Fruit fly (Drosophila melanogaster) whole organism, prepupa: Measurements from ENCODE around the gene CG44006.

Experiments used
- Blimp-1 ChIP-seq: fragments of 200-800 bp; sonication (Bioruptor generic); optimal IDR thresholded peaks from 3 replicates; lab custom pipeline; 2017; ENCODE audit warnings: missing biosample characterization, missing genetic modification characterization, mild to moderate bottlenecking, moderate library complexity, missing genetic modification reagents
- CG10631 ChIP-seq: fragments of 200-800 bp; sonication (Bioruptor generic); optimal IDR thresholded peaks from 2 replicates; lab custom pipeline; 2016; ENCODE audit warnings: missing biosample characterization, missing genetic modification characterization
- CG11294 ChIP-seq: fragments of 200-800 bp; sonication (Bioruptor generic); IDR thresholded peaks from 2 replicates; pipeline ENCODE4 v1.3.6; 2022; ENCODE audit warnings: missing biosample characterization, missing genetic modification characterization
- CG11762 ChIP-seq: fragments of 200-800 bp; sonication (Bioruptor generic); optimal IDR thresholded peaks from 3 replicates; lab custom pipeline; 2016; ENCODE audit warnings: missing biosample characterization, missing genetic modification characterization; ENCODE audit not compliant: insufficient read depth
- CG11902 ChIP-seq: fragments of 200-800 bp; sonication (Bioruptor generic); optimal IDR thresholded peaks from 3 replicates; lab custom pipeline; 2016; ENCODE audit warnings: missing biosample characterization, missing genetic modification characterization
- CG15336 ChIP-seq: fragments of 200-800 bp; sonication (Bioruptor generic); IDR thresholded peaks from 2 replicates; pipeline ENCODE4 v1.3.6; 2022; ENCODE audit warnings: missing biosample characterization, missing genetic modification characterization
- CG1621 ChIP-seq: fragments of 200-800 bp; sonication (Bioruptor generic); optimal IDR thresholded peaks from 3 replicates; lab custom pipeline; 2018; ENCODE audit warnings: missing biosample characterization, mild to moderate bottlenecking, missing genetic modification characterization
- CG16779 ChIP-seq: fragments of 200-800 bp; sonication (Bioruptor generic); optimal IDR thresholded peaks from 3 replicates; lab custom pipeline; 2017; ENCODE audit warnings: missing biosample characterization, mild to moderate bottlenecking, missing genetic modification characterization
- CG31627 ChIP-seq: fragments of 200-800 bp; sonication (Bioruptor generic); optimal IDR thresholded peaks from 3 replicates; lab custom pipeline; 2016; ENCODE audit warnings: missing biosample characterization, missing genetic modification characterization
- CG32006 ChIP-seq: fragments of 200-800 bp; sonication (Bioruptor generic); optimal IDR thresholded peaks from 3 replicates; lab custom pipeline; 2017; ENCODE audit warnings: missing biosample characterization, mild to moderate bottlenecking, missing genetic modification characterization
- CG34406 ChIP-seq: fragments of 200-800 bp; sonication (Bioruptor generic); optimal IDR thresholded peaks from 3 replicates; lab custom pipeline; 2016; ENCODE audit warnings: missing biosample characterization, missing genetic modification characterization
- CG4318 ChIP-seq: fragments of 200-800 bp; sonication (Bioruptor generic); optimal IDR thresholded peaks from 3 replicates; lab custom pipeline; 2017; ENCODE audit warnings: missing biosample characterization, mild to moderate bottlenecking, missing genetic modification characterization
- CG6163 ChIP-seq: fragments of 200-800 bp; sonication (Bioruptor generic); IDR thresholded peaks from 3 replicates; pipeline ENCODE4 v1.3.6; 2022; ENCODE audit warnings: missing biosample characterization, missing genetic modification characterization
- CG6276 ChIP-seq: fragments of 200-800 bp; sonication (Bioruptor generic); optimal IDR thresholded peaks from 2 replicates; lab custom pipeline; 2017; ENCODE audit warnings: missing biosample characterization, mild to moderate bottlenecking, missing genetic modification characterization
- CG6854 ChIP-seq: fragments of 200-800 bp; sonication (Bioruptor generic); optimal IDR thresholded peaks from 2 replicates; lab custom pipeline; 2017; ENCODE audit warnings: missing biosample characterization, mild to moderate bottlenecking, missing genetic modification characterization
- CG8119 ChIP-seq: fragments of 200-800 bp; sonication (Bioruptor generic); IDR thresholded peaks from 3 replicates; pipeline ENCODE4 v1.3.6; 2022; ENCODE audit warnings: missing biosample characterization, missing genetic modification characterization
- CG8319 ChIP-seq: fragments of 200-800 bp; sonication (Bioruptor generic); optimal IDR thresholded peaks from 3 replicates; lab custom pipeline; 2016; ENCODE audit warnings: missing biosample characterization, missing genetic modification characterization
- CG9139 ChIP-seq: fragments of 200-800 bp; sonication (Bioruptor generic); optimal IDR thresholded peaks from 3 replicates; lab custom pipeline; 2017; ENCODE audit warnings: missing biosample characterization, mild to moderate bottlenecking, missing genetic modification characterization
- Eip78C ChIP-seq: fragments of 200-800 bp; sonication (Bioruptor generic); peaks from one replicate; lab custom pipeline; 2016; ENCODE audit warnings: missing biosample characterization, missing genetic modification characterization
- Eip93F ChIP-seq: fragments of 200-800 bp; sonication (Bioruptor generic); optimal IDR thresholded peaks from 2 replicates; lab custom pipeline; 2016; ENCODE audit warnings: missing biosample characterization, mild to moderate bottlenecking, missing genetic modification characterization
- Ets96B ChIP-seq: fragments of 200-800 bp; optimal IDR thresholded peaks from 2 replicates; lab custom pipeline; 2019; ENCODE audit warnings: missing biosample characterization, mild to moderate bottlenecking, missing genetic modification characterization, moderate library complexity
- Gug ChIP-seq: fragments of 200-800 bp; sonication (Bioruptor generic); IDR thresholded peaks from 2 replicates; pipeline ENCODE4 v1.3.6; 2022; ENCODE audit warnings: missing biosample characterization, missing genetic modification characterization
- Hr39 ChIP-seq: fragments of 200-800 bp; sonication (Bioruptor generic); optimal IDR thresholded peaks from 2 replicates; lab custom pipeline; 2016; ENCODE audit warnings: missing biosample characterization, missing genetic modification characterization
- Hr4 ChIP-seq: fragments of 200-800 bp; sonication (Bioruptor generic); optimal IDR thresholded peaks from 3 replicates; lab custom pipeline; 2016; ENCODE audit warnings: missing biosample characterization, missing genetic modification characterization
- Lpt ChIP-seq: fragments of 200-800 bp; sonication (Bioruptor generic); optimal IDR thresholded peaks from 3 replicates; lab custom pipeline; 2016; ENCODE audit warnings: missing biosample characterization, missing genetic modification characterization
- Met ChIP-seq: fragments of 200-800 bp; sonication (Bioruptor generic); optimal IDR thresholded peaks from 3 replicates; lab custom pipeline; 2016; ENCODE audit warnings: missing biosample characterization, missing genetic modification characterization
- Smox ChIP-seq: fragments of 200-800 bp; sonication (Bioruptor generic); optimal IDR thresholded peaks from 3 replicates; lab custom pipeline; 2016; ENCODE audit warnings: missing biosample characterization, missing genetic modification characterization
- Sox14 ChIP-seq: fragments of 200-800 bp; sonication (Bioruptor generic); optimal IDR thresholded peaks from 3 replicates; lab custom pipeline; 2016; ENCODE audit warnings: missing biosample characterization, missing genetic modification characterization
- Sox15 ChIP-seq: fragments of 200-800 bp; sonication (Bioruptor generic); optimal IDR thresholded peaks from 3 replicates; lab custom pipeline; 2016; ENCODE audit warnings: missing biosample characterization, missing genetic modification characterization
- achi ChIP-seq: fragments of 200-800 bp; sonication (Bioruptor generic); optimal IDR thresholded peaks from 3 replicates; lab custom pipeline; 2016; ENCODE audit warnings: missing biosample characterization, missing genetic modification characterization
- acj6 ChIP-seq: fragments of 200-800 bp; sonication (Bioruptor generic); optimal IDR thresholded peaks from 3 replicates; lab custom pipeline; 2016; ENCODE audit warnings: missing biosample characterization, missing genetic modification characterization
- cyc ChIP-seq: fragments of 200-800 bp; sonication (Bioruptor generic); optimal IDR thresholded peaks from 3 replicates; lab custom pipeline; 2016; ENCODE audit warnings: missing biosample characterization, missing genetic modification characterization
- dac ChIP-seq: fragments of 200-800 bp; sonication (Bioruptor generic); optimal IDR thresholded peaks from 2 replicates; lab custom pipeline; 2017; ENCODE audit warnings: missing biosample characterization, mild to moderate bottlenecking, missing genetic modification characterization
- dsx ChIP-seq: fragments of 200-800 bp; optimal IDR thresholded peaks from 3 replicates; lab custom pipeline; 2019; ENCODE audit warnings: missing biosample characterization, mild to moderate bottlenecking, missing genetic modification characterization, moderate library complexity; ENCODE audit not compliant: poor library complexity, severe bottlenecking
- eg ChIP-seq: fragments of 200-800 bp; sonication (Bioruptor generic); IDR thresholded peaks from 3 replicates; pipeline ENCODE4 v1.3.6; 2022; ENCODE audit warnings: missing biosample characterization, missing genetic modification characterization
- esn ChIP-seq: fragments of 200-800 bp; sonication (Bioruptor generic); optimal IDR thresholded peaks from 2 replicates; lab custom pipeline; 2016; ENCODE audit warnings: missing biosample characterization, mild to moderate bottlenecking, missing genetic modification characterization, moderate library complexity
- fd85E ChIP-seq: fragments of 200-800 bp; sonication (Bioruptor generic); optimal IDR thresholded peaks from 3 replicates; lab custom pipeline; 2016; ENCODE audit warnings: missing biosample characterization, missing genetic modification characterization
- fkh ChIP-seq: fragments of 200-800 bp; sonication (Bioruptor generic); optimal IDR thresholded peaks from 3 replicates; lab custom pipeline; 2017; ENCODE audit warnings: missing biosample characterization, mild to moderate bottlenecking, missing genetic modification characterization, moderate library complexity
- pdm3 ChIP-seq: fragments of 200-800 bp; sonication (Bioruptor generic); optimal IDR thresholded peaks from 3 replicates; lab custom pipeline; 2016; ENCODE audit warnings: missing biosample characterization, missing genetic modification characterization
- salr ChIP-seq, 2 experiments: fragments of 200-800 bp; sonication (Bioruptor generic); optimal IDR thresholded peaks; 3 replicates each; lab custom pipeline; 2016 to 2018; ENCODE audit warnings: missing biosample characterization in 2 of 2, missing genetic modification characterization in 2 of 2, mild to moderate bottlenecking in 1 of 2
- spab ChIP-seq: fragments of 200-800 bp; sonication (Bioruptor generic); optimal IDR thresholded peaks from 2 replicates; lab custom pipeline; 2017; ENCODE audit warnings: missing biosample characterization, mild to moderate bottlenecking, missing genetic modification characterization, missing genetic modification reagents
- ss ChIP-seq, 2 experiments: fragments of 200-800 bp; sonication (Bioruptor generic); optimal IDR thresholded peaks; 2 replicates in 1 of 2; 3 replicates in 1 of 2; lab custom pipeline; 2017 to 2018; ENCODE audit warnings: mild to moderate bottlenecking in 2 of 2, missing biosample characterization in 2 of 2, missing genetic modification characterization in 2 of 2, moderate library complexity in 1 of 2
- svp ChIP-seq: fragments of 200-800 bp; sonication (Bioruptor generic); peaks from one replicate; lab custom pipeline; 2016; ENCODE audit warnings: missing biosample characterization, missing genetic modification characterization
- vri ChIP-seq: fragments of 200-800 bp; sonication (Bioruptor generic); optimal IDR thresholded peaks from 3 replicates; lab custom pipeline; 2016; ENCODE audit warnings: missing biosample characterization, mild to moderate bottlenecking, missing genetic modification characterization

Gene CG44006

dm6 chr3L:18061713-18062365, 8.1 kb downstream of the CG44006 start (continued):
- TF ChIP-seq CG11762 (GFP tag; lab: Kevin White, UChicago) (no peak), dac (no peak), CG34406 (GFP tag; lab: Kevin White, UChicago) (no peak), CG32006 (GFP tag; lab: Kevin White, UChicago) (peak; percentile 25), svp (GFP tag; lab: Kevin White, UChicago) (peak; percentile 31), Blimp-1 (peak; percentile 98), CG15336 (GFP tag; lab: Robert Waterston, UW) (peak; percentile 44; the same call in 1 of the 2 replicates), CG8319 (GFP tag; lab: Kevin White, UChicago) (no peak), ss (GFP tag; optimal IDR thresholded peaks at IDR 0.05; lab: Kevin White, UChicago) (peak; percentile 62 to 67), CG4318 (no peak), CG11902 (no peak), Eip78C (GFP tag; lab: Kevin White, UChicago) (peak; percentile 28), Eip93F (GFP tag; lab: Kevin White, UChicago) (peak; percentile 24), CG10631 (GFP tag; lab: Kevin White, UChicago) (no peak), achi (GFP tag; lab: Kevin White, UChicago) (no peak), vri (GFP tag; lab: Kevin White, UChicago) (peak; percentile 59), Ets96B (tag; lab: Kevin White, UChicago) (no peak), esn (peak; percentile 30), fd85E (GFP tag; lab: Kevin White, UChicago) (no peak), Sox15 (no peak)

- TF ChIP-seq eg (GFP tag; lab: Robert Waterston, UW) (no peak), CG31627 (GFP tag; lab: Kevin White, UChicago) (no peak)
Observed at dm6 chr3L:18061240-18061639, 8.7 kb downstream of the CG44006 start.

dm6 chr3L:18057752-18058518, 12.0 kb downstream of the CG44006 start:
- TF ChIP-seq CG9139 (GFP tag; lab: Kevin White, UChicago) (peak; percentile 57), Met (GFP tag; lab: Kevin White, UChicago) (no peak), Eip93F (GFP tag; lab: Kevin White, UChicago) (no peak), Hr39 (GFP tag; lab: Kevin White, UChicago) (no peak), Ets96B (tag; lab: Kevin White, UChicago) (no peak), CG11294 (GFP tag; lab: Robert Waterston, UW) (no peak), spab (GFP tag; lab: Kevin White, UChicago) (peak; percentile 39), ss (GFP tag; optimal IDR thresholded peaks at IDR 0.05; lab: Kevin White, UChicago) (peak; percentile 27 to 64), Gug (no peak), cyc (GFP tag; lab: Kevin White, UChicago) (no peak), CG8119 (GFP tag; lab: Robert Waterston, UW) (no peak), pdm3 (GFP tag; lab: Kevin White, UChicago) (peak; percentile 16), acj6 (GFP tag; lab: Kevin White, UChicago) (peak; percentile 11), CG11762 (GFP tag; lab: Kevin White, UChicago) (no peak), CG6276 (no peak), Lpt (GFP tag; lab: Kevin White, UChicago) (no peak), Smox (GFP tag; lab: Kevin White, UChicago) (no peak), Sox14 (GFP tag; lab: Kevin White, UChicago) (no peak), fkh (GFP tag; lab: Kevin White, UChicago) (no peak), vri (GFP tag; lab: Kevin White, UChicago) (no peak), salr (GFP tag; optimal IDR thresholded peaks at IDR 0.05; lab: Kevin White, UChicago) (no peak), CG34406 (GFP tag; lab: Kevin White, UChicago) (no peak), CG1621 (tag; lab: Kevin White, UChicago) (peak; percentile 43), CG16779 (no peak), Hr4 (GFP tag; lab: Kevin White, UChicago) (peak; percentile 11), CG6163 (no peak), Blimp-1 (no peak), CG8319 (GFP tag; lab: Kevin White, UChicago) (no peak), CG15336 (GFP tag; lab: Robert Waterston, UW) (no peak), CG6854 (GFP tag; lab: Kevin White, UChicago) (no peak), dsx (GFP tag; lab: Kevin White, UChicago) (peak; percentile 55), CG4318 (no peak), Eip78C (GFP tag; lab: Kevin White, UChicago) (peak; percentile 83), Sox15 (no peak), svp (GFP tag; lab: Kevin White, UChicago) (no peak)
